Worm (Caenorhabditis elegans) whole organism, young adult: ENCODE data around the gene sre-3.

Experiments
- B0019.2 ChIP-seq: fragments of 200-800 bp; sonication (Bioruptor generic); conservative IDR thresholded peaks from 2 replicates; pipeline ENCODE4 v1.3.6; 2022; ENCODE audit warnings: missing genetic modification reagents, missing genetic modification characterization, missing compliant biosample characterization
- F37B4.10 ChIP-seq: fragments of 200-800 bp; sonication (Bioruptor generic); IDR thresholded peaks from 2 replicates; pipeline ENCODE4 v1.3.6; 2022; ENCODE audit warnings: missing genetic modification characterization, missing compliant biosample characterization
- F55B11.4 ChIP-seq: sonication (generic microtip); optimal IDR thresholded peaks from 2 replicates; lab custom pipeline; 2016; ENCODE audit warnings: missing compliant biosample characterization, missing genetic modification characterization, borderline replicate concordance; ENCODE audit not compliant: insufficient read depth
- F57A8.1 ChIP-seq: fragments of 200-800 bp; sonication (Bioruptor generic); optimal IDR thresholded peaks from 2 replicates; lab custom pipeline; 2018; ENCODE audit warnings: mild to moderate bottlenecking, missing genetic modification characterization, moderate library complexity, missing compliant biosample characterization
- T07F8.4 ChIP-seq: sonication (generic microtip); optimal IDR thresholded peaks from 2 replicates; lab custom pipeline; 2016; ENCODE audit warnings: mild to moderate bottlenecking, missing genetic modification characterization, moderate library complexity, missing compliant biosample characterization
- Y53G8AR.9 ChIP-seq: fragments of 200-800 bp; sonication (Bioruptor generic); conservative IDR thresholded peaks from 2 replicates; pipeline ENCODE4 v1.3.6; 2022; ENCODE audit warnings: missing genetic modification reagents, missing genetic modification characterization, missing compliant biosample characterization
- akir-1 ChIP-seq: fragments of 200-800 bp; sonication (Bioruptor generic); optimal IDR thresholded peaks from 2 replicates; lab custom pipeline; 2018; ENCODE audit warnings: mild to moderate bottlenecking, missing genetic modification characterization, moderate library complexity, missing compliant biosample characterization
- aptf-2 ChIP-seq: fragments of 200-800 bp; sonication (Bioruptor generic); conservative IDR thresholded peaks from 2 replicates; pipeline ENCODE4 v1.3.6; 2022; ENCODE audit warnings: missing genetic modification reagents, missing genetic modification characterization, missing compliant biosample characterization
- attf-3 ChIP-seq: fragments of 200-800 bp; sonication (Bioruptor generic); conservative IDR thresholded peaks from 2 replicates; pipeline ENCODE4 v1.3.6; 2022; ENCODE audit warnings: missing genetic modification reagents, missing genetic modification characterization, missing compliant biosample characterization
- bed-2 ChIP-seq: fragments of 200-800 bp; sonication (Bioruptor generic); IDR thresholded peaks from 2 replicates; pipeline ENCODE4 v1.3.6; 2022; ENCODE audit warnings: missing genetic modification reagents, missing genetic modification characterization, missing compliant biosample characterization
- cebp-1 ChIP-seq, 2 experiments: fragments of 200-800 bp in 1 of 2; sonication (Bioruptor generic) in 1 of 2; sonication (generic microtip) in 1 of 2; IDR thresholded peaks in 1 of 2; optimal IDR thresholded peaks in 1 of 2; 2 replicates each; pipeline versions ENCODE4 v1.3.6 to Lab custom; 2017 to 2022; ENCODE audit warnings: missing compliant biosample characterization in 2 of 2, missing genetic modification characterization in 2 of 2, mild to moderate bottlenecking in 1 of 2, missing genetic modification reagents in 1 of 2, moderate library complexity in 1 of 2
- ceh-79 ChIP-seq: sonication (generic microtip); optimal IDR thresholded peaks from 2 replicates; lab custom pipeline; 2017; ENCODE audit warnings: mild to moderate bottlenecking, missing genetic modification characterization, missing compliant biosample characterization
- dox-1 ChIP-seq: fragments of 200-800 bp; sonication (Bioruptor generic); IDR thresholded peaks from 2 replicates; pipeline ENCODE4 v1.3.6; 2022; ENCODE audit warnings: missing genetic modification reagents, missing genetic modification characterization, missing compliant biosample characterization
- dpl-1 ChIP-seq: fragments of 150-350 bp; optimal IDR thresholded peaks from 2 replicates; lab custom pipeline; 2014; ENCODE audit warnings: missing biosample characterization, missing genetic modification reagents, missing genetic modification characterization
- efl-1 ChIP-seq: fragments of 150-350 bp; optimal IDR thresholded peaks from 2 replicates; lab custom pipeline; 2014; ENCODE audit warnings: missing biosample characterization, missing genetic modification reagents, missing genetic modification characterization
- ets-4 ChIP-seq: fragments of 200-800 bp; sonication (Bioruptor generic); optimal IDR thresholded peaks from 2 replicates; lab custom pipeline; 2018; ENCODE audit warnings: mild to moderate bottlenecking, missing genetic modification characterization, missing compliant biosample characterization
- him-1 ChIP-seq: sonication (generic microtip); optimal IDR thresholded peaks from 2 replicates; lab custom pipeline; 2016; ENCODE audit warnings: missing genotype, missing genetic modification reagents, missing genetic modification characterization, missing compliant biosample characterization
- hlh-12 ChIP-seq: sonication (generic microtip); optimal IDR thresholded peaks from 2 replicates; lab custom pipeline; 2016; ENCODE audit warnings: missing genetic modification characterization, missing compliant biosample characterization
- hmg-1.2 ChIP-seq: fragments of 200-800 bp; sonication (Bioruptor generic); IDR thresholded peaks from 2 replicates; pipeline ENCODE4 v1.3.6; 2022; ENCODE audit warnings: missing genetic modification reagents, missing genetic modification characterization, missing compliant biosample characterization
- let-607 ChIP-seq, 2 experiments: fragments of 200-800 bp in 1 of 2; sonication (Bioruptor generic) in 1 of 2; sonication (generic microtip) in 1 of 2; optimal IDR thresholded peaks; 2 replicates each; lab custom pipeline; 2016 to 2018; ENCODE audit warnings: mild to moderate bottlenecking in 2 of 2, missing compliant biosample characterization in 2 of 2, missing genetic modification characterization in 2 of 2, moderate library complexity in 2 of 2, missing genotype in 1 of 2
- lsl-1 ChIP-seq: fragments of 200-800 bp; sonication (Bioruptor generic); optimal IDR thresholded peaks from 2 replicates; lab custom pipeline; 2018; ENCODE audit warnings: mild to moderate bottlenecking, missing genetic modification characterization, moderate library complexity, missing compliant biosample characterization
- madf-6 ChIP-seq: fragments of 200-800 bp; sonication (Bioruptor generic); IDR thresholded peaks from 2 replicates; pipeline ENCODE4 v1.3.6; 2022; ENCODE audit warnings: missing genetic modification reagents, missing genetic modification characterization, missing compliant biosample characterization
- madf-8 ChIP-seq: fragments of 200-800 bp; sonication (Bioruptor generic); conservative IDR thresholded peaks from 2 replicates; pipeline ENCODE4 v1.3.6; 2022; ENCODE audit warnings: missing genetic modification reagents, missing genetic modification characterization, missing compliant biosample characterization
- mel-28 ChIP-seq: sonication (generic microtip); optimal IDR thresholded peaks from 2 replicates; lab custom pipeline; 2016; ENCODE audit warnings: borderline replicate concordance, mild to moderate bottlenecking, missing genetic modification characterization, missing compliant biosample characterization
- mxl-1 ChIP-seq: sonication (generic microtip); optimal IDR thresholded peaks from 2 replicates; lab custom pipeline; 2016; ENCODE audit warnings: missing genetic modification characterization, missing compliant biosample characterization
- nhr-90 ChIP-seq: sonication (generic microtip); optimal IDR thresholded peaks from 2 replicates; lab custom pipeline; 2016; ENCODE audit warnings: missing genotype, mild to moderate bottlenecking, missing genetic modification characterization, missing compliant biosample characterization
- rcor-1 ChIP-seq: fragments of 200-800 bp; sonication (Bioruptor generic); IDR thresholded peaks from 2 replicates; pipeline ENCODE4 v1.3.6; 2022; ENCODE audit warnings: missing genetic modification reagents, missing genetic modification characterization, missing compliant biosample characterization
- snpc-3.4 ChIP-seq: sonication (generic microtip); optimal IDR thresholded peaks from 2 replicates; lab custom pipeline; 2017; ENCODE audit warnings: missing genetic modification characterization, mild to moderate bottlenecking, missing compliant biosample characterization, antibody characterized with exemption, moderate library complexity, missing genotype, missing genetic modification reagents
- snpc-4 ChIP-seq, 5 experiments: fragments of 150-350 bp in 1 of 5; sonication (generic microtip) in 4 of 5; optimal IDR thresholded peaks; 2 replicates each; lab custom pipeline; 2014 to 2018; ENCODE audit warnings: missing genetic modification characterization in 5 of 5, missing biosample characterization in 3 of 5, antibody characterized with exemption in 2 of 5, mild to moderate bottlenecking in 2 of 5, missing compliant biosample characterization in 2 of 5, missing genotype in 2 of 5, moderate library complexity in 2 of 5, missing genetic modification reagents in 1 of 5
- tlf-1 ChIP-seq: fragments of 200-800 bp; sonication (Bioruptor generic); optimal IDR thresholded peaks from 2 replicates; lab custom pipeline; 2018; ENCODE audit warnings: mild to moderate bottlenecking, missing genetic modification characterization, missing compliant biosample characterization
- xnd-1 ChIP-seq: sonication (generic microtip); optimal IDR thresholded peaks from 2 replicates; lab custom pipeline; 2016; ENCODE audit warnings: missing genotype, missing genetic modification reagents, missing genetic modification characterization, missing compliant biosample characterization
- ztf-18 ChIP-seq: sonication (generic microtip); optimal IDR thresholded peaks from 2 replicates; lab custom pipeline; 2016; ENCODE audit warnings: missing genotype, mild to moderate bottlenecking, missing genetic modification characterization, missing compliant biosample characterization
- ztf-25 ChIP-seq: fragments of 200-800 bp; sonication (Bioruptor generic); IDR thresholded peaks from 2 replicates; pipeline ENCODE4 v1.3.6; 2022; ENCODE audit warnings: missing genetic modification reagents, missing genetic modification characterization, missing compliant biosample characterization
- ztf-6 ChIP-seq: fragments of 200-800 bp; sonication (Bioruptor generic); IDR thresholded peaks from 2 replicates; pipeline ENCODE4 v1.3.6; 2022; ENCODE audit warnings: missing genetic modification reagents, missing genetic modification characterization, missing compliant biosample characterization

sre-3 gene

ce11 chrII:7353027-7353426, 32.5 kb upstream of the sre-3 start (continued):
- TF ChIP-seq dox-1 (GFP tag; lab: Robert Waterston, UW) (peak; percentile 33; the same call in 1 of the 2 replicates), nhr-90 (no peak), bed-2 (GFP tag; lab: Robert Waterston, UW) (no peak)

DNA sequence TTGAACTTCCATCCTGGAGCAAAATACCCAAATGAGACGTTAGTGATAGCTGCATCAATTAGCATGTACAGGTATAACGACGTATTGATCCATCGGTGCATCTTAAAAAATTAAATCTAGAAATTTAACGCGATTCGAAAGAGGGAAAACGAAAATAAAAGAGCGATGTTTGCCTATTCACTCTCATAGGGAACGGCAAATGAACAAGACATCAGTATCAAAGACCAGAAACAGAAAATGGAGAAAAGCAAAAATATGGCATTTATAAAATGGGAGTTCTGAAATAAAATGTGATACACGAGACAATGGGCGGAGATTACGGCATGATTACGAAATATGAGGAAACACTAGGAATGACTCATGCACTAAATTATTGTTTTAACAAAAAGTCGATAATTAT, 29.2 kb upstream of the sre-3 start, which contains the start of gene haf-2:
Gene haf-2 (minus strand): TSS at position 101 of the 400 bp plus-strand sequence.
- no peak for TF ChIP-seq ets-4 (GFP tag; lab: Kevin White, UChicago)
- no peak for TF ChIP-seq cebp-1 (GFP tag; IDR thresholded peaks at IDR 0.05; lab: Robert Waterston, UW)
- peak; percentile 87 for TF ChIP-seq cebp-1 (tag; optimal IDR thresholded peaks at IDR 0.05; lab: Kevin White, UChicago)
- TF ChIP-seq, all 124 proteins: peak for 1

- TF ChIP-seq F57A8.1 (no peak), F55B11.4 (tag; lab: Kevin White, UChicago) (no peak), mel-28 (tag; lab: Kevin White, UChicago) (no peak), mxl-1 (tag; lab: Kevin White, UChicago) (no peak), B0019.2 (peak; percentile 32; the same call in 1 of the 2 replicates), madf-6 (GFP tag; lab: Robert Waterston, UW) (peak; percentile 93), hlh-12 (tag; lab: Kevin White, UChicago) (no peak), T07F8.4 (tag; lab: Kevin White, UChicago) (no peak), aptf-2 (GFP tag; lab: Robert Waterston, UW) (no peak), let-607 (tag; optimal IDR thresholded peaks at IDR 0.05; lab: Kevin White, UChicago) (no peak), akir-1 (GFP tag; lab: Kevin White, UChicago) (no peak), tlf-1 (no peak), xnd-1 (tag; lab: Kevin White, UChicago) (peak; percentile 69), lsl-1 (GFP tag; lab: Kevin White, UChicago) (peak; percentile 12), snpc-4 (GFP tag; optimal IDR thresholded peaks at IDR 0.05; lab: Kevin White, UChicago) (no peak), snpc-4 (tag; optimal IDR thresholded peaks at IDR 0.05; lab: Kevin White, UChicago) (peak in 1 of 4 experiments; percentile 21), rcor-1 (GFP tag; lab: Robert Waterston, UW) (peak; percentile 57), ztf-18 (tag; lab: Kevin White, UChicago) (no peak), madf-8 (GFP tag; lab: Robert Waterston, UW) (peak; percentile 83), ztf-6 (no peak), attf-3 (GFP tag; lab: Robert Waterston, UW) (peak; percentile 94), hmg-1.2 (peak; percentile 92), ztf-25 (GFP tag; lab: Robert Waterston, UW) (no peak), Y53G8AR.9 (GFP tag; lab: Robert Waterston, UW) (no peak), ceh-79 (tag; lab: Kevin White, UChicago) (no peak), F37B4.10 (GFP tag; lab: Robert Waterston, UW) (no peak), efl-1 (peak; percentile 17), snpc-3.4 (tag; lab: Kevin White, UChicago) (peak; percentile 30), dpl-1 (GFP tag; lab: Kevin White, UChicago) (no peak), him-1 (tag; lab: Kevin White, UChicago) (peak; percentile 42)
- TF ChIP-seq, all 124 proteins: peak for 12
Measured at ce11 chrII:7356773-7357172, 28.8 kb upstream of the sre-3 start.
